Fruit fly (Drosophila melanogaster) whole organism, wandering third instar larva: ENCODE data around the gene CG8562.

ENCODE experiments used
- Abd-B ChIP-seq: fragments of >200 bp; optimal IDR thresholded peaks from 2 replicates; lab custom pipeline; 2017; ENCODE audit warnings: missing biosample characterization, missing genetic modification characterization
- Dfd ChIP-seq: fragments of >200 bp; optimal IDR thresholded peaks from 2 replicates; lab custom pipeline; 2017; ENCODE audit warnings: missing biosample characterization, missing genetic modification characterization
- Hr78 ChIP-seq: fragments of >200 bp; optimal IDR thresholded peaks from 2 replicates; lab custom pipeline; 2017; ENCODE audit warnings: missing biosample characterization, missing genetic modification characterization
- Hr83 ChIP-seq: fragments of 200-300 bp; sonication (Bioruptor generic); optimal IDR thresholded peaks from 2 replicates; lab custom pipeline; 2016; ENCODE audit warnings: missing biosample characterization, mild to moderate bottlenecking, missing genetic modification characterization, moderate library complexity; ENCODE audit not compliant: poor library complexity, severe bottlenecking
- N ChIP-seq: fragments of >200 bp; optimal IDR thresholded peaks from 2 replicates; lab custom pipeline; 2018; ENCODE audit warnings: missing biosample characterization, missing external identifiers, missing genetic modification characterization
- Sp1 ChIP-seq: fragments of 200-800 bp; sonication (Bioruptor generic); optimal IDR thresholded peaks from 3 replicates; lab custom pipeline; 2019; ENCODE audit warnings: missing biosample characterization, mild to moderate bottlenecking, missing genetic modification characterization, moderate library complexity
- br ChIP-seq: fragments of 200-800 bp; sonication (Bioruptor generic); optimal IDR thresholded peaks from 2 replicates; lab custom pipeline; 2016; ENCODE audit warnings: missing biosample characterization, missing genetic modification characterization
- h ChIP-seq: fragments of 200-800 bp; sonication (Bioruptor generic); optimal IDR thresholded peaks from 3 replicates; lab custom pipeline; 2016; ENCODE audit warnings: missing biosample characterization, mild to moderate bottlenecking, missing genetic modification characterization
- lola ChIP-seq: fragments of >200 bp; optimal IDR thresholded peaks from 2 replicates; lab custom pipeline; 2017; ENCODE audit warnings: missing biosample characterization, missing genetic modification characterization
- pan ChIP-seq: fragments of >200 bp; optimal IDR thresholded peaks from 2 replicates; lab custom pipeline; 2017
- usp ChIP-seq: fragments of >200 bp; optimal IDR thresholded peaks from 2 replicates; lab custom pipeline; 2017; ENCODE audit warnings: missing biosample characterization, missing genetic modification characterization

DNA sequence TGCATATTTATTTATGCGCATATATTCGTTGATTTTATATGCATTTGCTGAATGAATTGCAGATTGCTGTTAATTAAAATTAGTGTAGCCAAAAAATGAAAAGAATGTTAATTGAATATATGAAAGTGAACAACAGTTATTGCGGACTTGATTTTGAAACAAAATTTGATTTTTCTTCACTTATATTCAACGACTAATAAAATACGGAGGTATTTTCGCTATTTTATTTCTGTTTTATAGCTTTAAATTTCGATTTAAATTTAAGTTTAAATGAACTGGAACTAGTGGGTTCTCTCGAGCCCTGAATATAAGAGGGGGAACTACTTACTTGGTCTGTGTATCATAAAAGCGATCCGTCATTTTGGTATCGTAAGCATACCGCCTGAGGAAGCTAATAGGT, 2.0 kb upstream of the CG8562 start, which contains the start of gene CG32379:
- TF ChIP-seq pan (lab: Kevin White, UChicago) = no peak
- TF ChIP-seq h = no peak
- no peak for TF ChIP-seq Sp1 (GFP tag; lab: Kevin White, UChicago)
- no peak for TF ChIP-seq Hr78
- no peak for TF ChIP-seq lola (GFP tag; lab: Kevin White, UChicago)
- no peak for TF ChIP-seq Abd-B
- no peak for TF ChIP-seq br (GFP tag; lab: Kevin White, UChicago)
- TF ChIP-seq Dfd (GFP tag; lab: Kevin White, UChicago) = no peak
- no peak for TF ChIP-seq Hr83
- no peak for TF ChIP-seq N (GFP tag; lab: Kevin White, UChicago)
- no peak for TF ChIP-seq usp
